Worm (Caenorhabditis elegans) whole organism, L2 larva: ENCODE results near the gene atl-1.

Source experiments
- ZK546.5 ChIP-seq: sonication (generic microtip); optimal IDR thresholded peaks from 2 replicates; lab custom pipeline; 2017; ENCODE audit warnings: missing biosample characterization, missing genetic modification characterization
- elt-3 ChIP-seq: sonication (generic microtip); optimal IDR thresholded peaks from 2 replicates; lab custom pipeline; 2017; ENCODE audit warnings: missing biosample characterization, missing genetic modification characterization
- fos-1 ChIP-seq: fragments of 150-350 bp; optimal IDR thresholded peaks from 2 replicates; lab custom pipeline; 2014; ENCODE audit warnings: missing biosample characterization, missing genetic modification characterization
- lsy-2 ChIP-seq, 2 experiments: fragments of 150-350 bp in 1 of 2; sonication (generic microtip) in 1 of 2; optimal IDR thresholded peaks; 2 replicates each; lab custom pipeline; 2014 to 2017; ENCODE audit warnings: missing biosample characterization in 2 of 2, missing genetic modification characterization in 2 of 2
- mdl-1 ChIP-seq, 2 experiments: fragments of 150-350 bp in 1 of 2; sonication (generic microtip) in 1 of 2; optimal IDR thresholded peaks; 2 replicates each; lab custom pipeline; 2017; ENCODE audit warnings: missing biosample characterization in 2 of 2, missing genetic modification characterization in 2 of 2
- nhr-10 ChIP-seq: sonication (generic microtip); optimal IDR thresholded peaks from 2 replicates; lab custom pipeline; 2017; ENCODE audit warnings: missing biosample characterization, missing genetic modification characterization
- sem-4 ChIP-seq: fragments of 150-350 bp; optimal IDR thresholded peaks from 2 replicates; lab custom pipeline; 2014; ENCODE audit warnings: missing biosample characterization, missing genetic modification reagents, missing genetic modification characterization
- unc-39 ChIP-seq: fragments of 150-350 bp; optimal IDR thresholded peaks from 2 replicates; lab custom pipeline; 2014; ENCODE audit warnings: missing biosample characterization, missing genetic modification characterization
- zag-1 ChIP-seq: fragments of 150-350 bp; optimal IDR thresholded peaks from 2 replicates; lab custom pipeline; 2014; ENCODE audit warnings: missing biosample characterization, missing genetic modification characterization

DNA sequence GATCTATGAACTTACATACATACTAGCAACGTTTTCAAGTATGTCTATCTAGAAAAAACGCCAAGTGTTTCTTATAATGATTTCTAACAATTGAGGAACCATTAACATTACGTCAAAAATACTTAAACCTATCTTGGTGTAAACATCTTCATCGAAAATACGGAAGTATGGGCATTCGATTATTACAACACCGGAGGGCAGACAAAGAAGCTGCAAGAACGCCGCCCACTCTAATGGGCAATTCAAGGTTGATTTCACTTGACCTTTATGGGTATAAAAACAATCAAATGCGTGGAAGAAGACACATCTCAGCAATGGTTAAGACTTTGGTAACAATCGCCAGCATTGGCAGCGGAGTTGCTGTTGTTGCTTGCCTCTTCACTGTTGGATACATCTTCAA, 15.8 kb downstream of the atl-1 start, which contains the start of gene col-146:
- no peak for TF ChIP-seq lsy-2 (tag; optimal IDR thresholded peaks at IDR 0.05; lab: Kevin White, UChicago)
- TF ChIP-seq unc-39 (tag; lab: Kevin White, UChicago), result no peak
- no peak for TF ChIP-seq mdl-1 (tag; optimal IDR thresholded peaks at IDR 0.05; lab: Kevin White, UChicago)
- no peak for TF ChIP-seq sem-4
- no peak for TF ChIP-seq nhr-10 (tag; lab: Kevin White, UChicago)
- no peak for TF ChIP-seq elt-3 (tag; lab: Kevin White, UChicago)
- no peak for TF ChIP-seq fos-1 (tag; lab: Kevin White, UChicago)
- no peak for TF ChIP-seq zag-1 (tag; lab: Kevin White, UChicago)
- TF ChIP-seq ZK546.5 (tag; lab: Kevin White, UChicago), result no peak
